Fruit fly (Drosophila melanogaster): ENCODE results near the gene snRNP-U1-C.
A peak's percentile ranks its signal among the peaks of the same experiment; 100 is the strongest.

snRNP-U1-C gene

DNA sequence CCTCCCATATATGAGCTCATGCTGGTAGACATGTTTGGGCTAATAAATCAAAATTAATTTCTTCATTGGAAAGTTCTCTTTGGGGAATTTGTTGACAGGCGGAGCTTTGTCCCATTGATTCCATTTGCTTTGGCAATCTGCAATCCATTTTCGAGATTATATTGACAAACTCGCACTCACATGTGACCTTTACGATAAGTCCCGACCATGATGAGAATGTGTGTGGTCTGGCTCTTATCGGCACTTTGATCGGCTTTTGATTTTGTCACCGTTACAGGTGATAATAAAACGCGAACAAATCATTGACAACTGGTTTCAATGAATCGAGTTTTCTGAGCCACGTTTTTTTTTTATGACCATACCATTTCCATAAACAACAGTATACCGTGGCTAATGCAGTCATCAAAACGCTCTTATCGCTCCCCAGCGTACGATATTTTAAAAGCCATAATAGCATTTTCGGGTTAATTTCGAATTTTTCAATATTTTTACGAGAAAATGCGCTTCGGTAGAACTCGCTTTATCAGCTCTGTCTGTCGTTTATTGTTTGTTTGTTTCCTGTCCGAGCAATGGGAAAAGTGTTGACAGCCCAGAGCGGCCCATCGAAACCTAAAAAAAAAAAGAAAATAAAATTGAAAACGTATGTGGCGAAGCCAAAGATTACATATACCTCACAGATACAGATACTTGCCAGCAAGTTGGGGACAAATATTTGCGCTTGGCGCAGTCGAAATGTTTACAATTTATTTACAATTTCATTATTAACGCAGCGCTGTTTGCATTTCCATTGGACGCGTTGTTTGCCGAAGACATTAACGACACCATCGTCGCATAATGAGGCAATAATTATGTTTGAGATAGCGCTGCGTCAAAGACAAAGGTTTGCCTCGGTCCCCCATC, 14.2 kb upstream of the snRNP-U1-C start (continued):
- TF ChIP-seq CG9727 (GFP tag; optimal IDR thresholded peaks at IDR 0.05) = peak; percentile 58
- peak; percentile 26 for TF ChIP-seq maf-S (GFP tag; optimal IDR thresholded peaks at IDR 0.05)
- peak; percentile 64; the same call in 1 of the 3 replicates for TF ChIP-seq gce (GFP tag; IDR thresholded peaks at IDR 0.05)
- TF ChIP-seq Scr (GFP tag; IDR thresholded peaks at IDR 0.05; ENCODE audit: partially characterized antibody) = no peak
- TF ChIP-seq CG3065 (GFP tag; optimal IDR thresholded peaks at IDR 0.05) = peak; percentile 57
- peak; percentile 76 for TF ChIP-seq CG2116 (GFP tag; optimal IDR thresholded peaks at IDR 0.05)
- peak; percentile 1 for TF ChIP-seq lilli (GFP tag; optimal IDR thresholded peaks at IDR 0.05)
- peak; percentile 87 for TF ChIP-seq oc (tag; optimal IDR thresholded peaks at IDR 0.05)
- TF ChIP-seq CG18262 (tag; optimal IDR thresholded peaks at IDR 0.05) = peak; percentile 53
- TF ChIP-seq run (tag; optimal IDR thresholded peaks at IDR 0.05) = peak; percentile 64
- peak; percentile 91 for TF ChIP-seq grn (GFP tag; optimal IDR thresholded peaks at IDR 0.05)
- TF ChIP-seq bcd (GFP tag; optimal IDR thresholded peaks at IDR 0.05) = peak; percentile 50
- peak; percentile 29; the same call in 1 of the 2 replicates for TF ChIP-seq CG6689 (GFP tag; IDR thresholded peaks at IDR 0.05)
- TF ChIP-seq chn (GFP tag; optimal IDR thresholded peaks at IDR 0.05) = peak; percentile 48
- TF ChIP-seq CG13775 (GFP tag; optimal IDR thresholded peaks at IDR 0.05) = peak; percentile 65
- peak; percentile 94 for TF ChIP-seq Awh (GFP tag; IDR thresholded peaks at IDR 0.05)
- TF ChIP-seq HLHmδ (GFP tag; optimal IDR thresholded peaks at IDR 0.05) = peak; percentile 67
- peak; percentile 54; the same call in 1 of the 2 replicates for TF ChIP-seq CG14014 (GFP tag; IDR thresholded peaks at IDR 0.05)
- peak; percentile 56 for TF ChIP-seq Oli (tag; optimal IDR thresholded peaks at IDR 0.05)
- peak; percentile 2 for TF ChIP-seq scrt (GFP tag; optimal IDR thresholded peaks at IDR 0.05)
- TF ChIP-seq CG7786 (GFP tag; optimal IDR thresholded peaks at IDR 0.05) = peak; percentile 37
- peak; percentile 49; the same call in 1 of the 2 replicates for TF ChIP-seq Atf6 (GFP tag; IDR thresholded peaks at IDR 0.05)
- peak; percentile 84 for TF ChIP-seq so (GFP tag; IDR thresholded peaks at IDR 0.05)
- no peak for TF ChIP-seq Gsc (GFP tag; IDR thresholded peaks at IDR 0.05)
- no peak for TF ChIP-seq CG8478 (optimal IDR thresholded peaks at IDR 0.05)
- TF ChIP-seq Nf-YA (GFP tag; IDR thresholded peaks at IDR 0.05) = no peak
- TF ChIP-seq CG2875 (GFP tag; optimal IDR thresholded peaks at IDR 0.05) = peak; percentile 95
- peak; percentile 85 for TF ChIP-seq CG17328 (GFP tag; IDR thresholded peaks at IDR 0.05)
- TF ChIP-seq CG9876 (GFP tag; optimal IDR thresholded peaks at IDR 0.05) = peak; percentile 5
- peak; percentile 90 for TF ChIP-seq dmrt11E (tag; optimal IDR thresholded peaks at IDR 0.05)
- TF ChIP-seq CG10267 (tag; optimal IDR thresholded peaks at IDR 0.05) = peak; percentile 21
- TF ChIP-seq CG8281 (tag; optimal IDR thresholded peaks at IDR 0.05) = peak; percentile 64
- TF ChIP-seq sd (tag; optimal IDR thresholded peaks at IDR 0.05) = peak; percentile 13
- peak; percentile 54 for TF ChIP-seq Atf3 (GFP tag; optimal IDR thresholded peaks at IDR 0.05)
- TF ChIP-seq CG30403 (GFP tag; optimal IDR thresholded peaks at IDR 0.05) = no peak
- no peak for TF ChIP-seq CG10565 (GFP tag; optimal IDR thresholded peaks at IDR 0.05)
- peak; percentile 69 for TF ChIP-seq chm (GFP tag; IDR thresholded peaks at IDR 0.05)
- no peak for TF ChIP-seq br (optimal IDR thresholded peaks at IDR 0.05)
- peak; percentile 76; the same call in 1 of the 2 replicates for TF ChIP-seq sens-2 (GFP tag; IDR thresholded peaks at IDR 0.05)
- peak; percentile 69 for TF ChIP-seq CG17385 (GFP tag; optimal IDR thresholded peaks at IDR 0.05)
- peak; percentile 74 for TF ChIP-seq tup (GFP tag; optimal IDR thresholded peaks at IDR 0.05)
- peak; percentile 67 for TF ChIP-seq onecut (GFP tag; IDR thresholded peaks at IDR 0.05)
- TF ChIP-seq CG8359 (GFP tag; optimal IDR thresholded peaks at IDR 0.05; ENCODE audit: borderline replicate concordance) = peak; percentile 5
- peak; percentile 98 for TF ChIP-seq ATbp (GFP tag; optimal IDR thresholded peaks at IDR 0.05)
- TF ChIP-seq cwo (GFP tag; optimal IDR thresholded peaks at IDR 0.05) = peak; percentile 25
- TF ChIP-seq HmgZ (tag; optimal IDR thresholded peaks at IDR 0.05) = peak; percentile 72
- peak; percentile 8 for TF ChIP-seq Ssrp (tag; optimal IDR thresholded peaks at IDR 0.05)
- TF ChIP-seq NC2α (GFP tag; optimal IDR thresholded peaks at IDR 0.05) = peak; percentile 85
- TF ChIP-seq NC2β (GFP tag; optimal IDR thresholded peaks at IDR 0.05) = peak; percentile 77

Data from whole organism, embryonic.